Fruit fly (Drosophila melanogaster) whole organism, embryonic: ENCODE measurements around the gene rngo.

Experiments
- B-H2 ChIP-seq: fragments of 200-800 bp; sonication (Bioruptor generic); optimal IDR thresholded peaks from 2 replicates; lab custom pipeline; 2018; ENCODE audit warnings: missing biosample characterization, mild to moderate bottlenecking, missing genetic modification characterization
- BEAF-32 ChIP-seq: fragments of 200-800 bp; sonication (Bioruptor generic); optimal IDR thresholded peaks from 3 replicates; lab custom pipeline; 2017; ENCODE audit warnings: missing biosample characterization, missing genetic modification characterization, mild to moderate bottlenecking, moderate library complexity, missing genetic modification reagents
- CG10147 ChIP-seq: fragments of 200-800 bp; sonication (Bioruptor generic); optimal IDR thresholded peaks from 2 replicates; lab custom pipeline; 2019; ENCODE audit warnings: missing biosample characterization, mild to moderate bottlenecking, missing genetic modification characterization, moderate library complexity
- CG10274 ChIP-seq: fragments of 200-800 bp; sonication (Bioruptor generic); optimal IDR thresholded peaks from 3 replicates; lab custom pipeline; 2017; ENCODE audit warnings: missing biosample characterization, mild to moderate bottlenecking, missing genetic modification characterization
- CG11560 ChIP-seq: fragments of 200-800 bp; sonication (Bioruptor generic); IDR thresholded peaks from 3 replicates; pipeline ENCODE4 v1.3.6; 2022; ENCODE audit warnings: missing biosample characterization, missing genetic modification characterization
- CG14667 ChIP-seq: fragments of 200-800 bp; sonication (Bioruptor generic); IDR thresholded peaks from 2 replicates; pipeline ENCODE4 v1.3.6; 2022; ENCODE audit warnings: missing biosample characterization, missing genetic modification characterization
- CG1602 ChIP-seq: fragments of 200-800 bp; sonication (Bioruptor generic); optimal IDR thresholded peaks from 3 replicates; lab custom pipeline; 2016; ENCODE audit warnings: missing biosample characterization, missing genetic modification characterization
- CG17612 ChIP-seq: fragments of 200-800 bp; sonication (Bioruptor generic); IDR thresholded peaks from 2 replicates; pipeline ENCODE4 v1.3.6; 2022; ENCODE audit warnings: missing biosample characterization, missing genetic modification characterization
- CG30403 ChIP-seq: fragments of 200-800 bp; sonication (Bioruptor generic); optimal IDR thresholded peaks from 3 replicates; lab custom pipeline; 2016; ENCODE audit warnings: missing biosample characterization, missing genetic modification characterization
- CG3281 ChIP-seq: fragments of 200-800 bp; sonication (Bioruptor generic); optimal IDR thresholded peaks from 3 replicates; lab custom pipeline; 2017; ENCODE audit warnings: missing biosample characterization, mild to moderate bottlenecking, missing genetic modification characterization
- CG34376 ChIP-seq: fragments of 200-800 bp; sonication (Bioruptor generic); optimal IDR thresholded peaks from 2 replicates; lab custom pipeline; 2018; ENCODE audit warnings: missing biosample characterization, mild to moderate bottlenecking, missing genetic modification characterization
- CG5245 ChIP-seq: fragments of 200-800 bp; sonication (Bioruptor generic); optimal IDR thresholded peaks from 3 replicates; lab custom pipeline; 2016; ENCODE audit warnings: missing biosample characterization, missing genetic modification characterization
- CG6272 ChIP-seq: fragments of 200-800 bp; sonication (Bioruptor generic); IDR thresholded peaks from 2 replicates; pipeline ENCODE4 v1.3.6; 2022; ENCODE audit warnings: missing biosample characterization, missing genetic modification characterization
- CG6765 ChIP-seq: fragments of 200-800 bp; sonication (Bioruptor generic); optimal IDR thresholded peaks from 3 replicates; lab custom pipeline; 2017; ENCODE audit warnings: missing biosample characterization, mild to moderate bottlenecking, missing genetic modification characterization
- CG7786 ChIP-seq: fragments of 200-800 bp; sonication (Bioruptor generic); optimal IDR thresholded peaks from 2 replicates; lab custom pipeline; 2016; ENCODE audit warnings: missing biosample characterization, missing genetic modification characterization
- CG9215 ChIP-seq: fragments of 200-800 bp; sonication (Bioruptor generic); IDR thresholded peaks from 2 replicates; pipeline ENCODE4 v1.3.6; 2022; ENCODE audit warnings: missing biosample characterization, missing genetic modification characterization
- Dad ChIP-seq: fragments of 200-800 bp; sonication (Bioruptor generic); optimal IDR thresholded peaks from 3 replicates; lab custom pipeline; 2016; ENCODE audit warnings: missing biosample characterization, missing genetic modification characterization
- Drgx ChIP-seq: fragments of 200-800 bp; sonication (Bioruptor generic); IDR thresholded peaks from 2 replicates; pipeline ENCODE4 v1.3.6; 2022; ENCODE audit warnings: missing biosample characterization, missing genetic modification characterization
- Fer1 ChIP-seq: fragments of 200-800 bp; sonication (Bioruptor generic); optimal IDR thresholded peaks from 2 replicates; lab custom pipeline; 2017; ENCODE audit warnings: missing biosample characterization, mild to moderate bottlenecking, missing genetic modification characterization
- GATAe ChIP-seq: fragments of 200-800 bp; sonication (Bioruptor generic); conservative IDR thresholded peaks from 2 replicates; pipeline ENCODE4 v1.3.6; 2022; ENCODE audit warnings: missing biosample characterization, missing genetic modification characterization
- Lhr ChIP-seq: fragments of 200-800 bp; sonication (Bioruptor generic); optimal IDR thresholded peaks from 3 replicates; lab custom pipeline; 2017; ENCODE audit warnings: mild to moderate bottlenecking, missing biosample characterization, missing genetic modification reagents, missing genetic modification characterization
- MBD-R2 ChIP-seq: fragments of 200-800 bp; sonication (Bioruptor generic); IDR thresholded peaks from 2 replicates; pipeline ENCODE4 v1.3.6; 2022; ENCODE audit warnings: missing biosample characterization, missing genetic modification characterization
- Med ChIP-seq: fragments of 200-800 bp; sonication (Bioruptor generic); peaks from one replicate; lab custom pipeline; 2016; ENCODE audit warnings: missing biosample characterization, missing genetic modification characterization, mild to moderate bottlenecking, inconsistent platforms, moderate library complexity
- Sin3A ChIP-seq: fragments of >200 bp; optimal IDR thresholded peaks from 2 replicates; lab custom pipeline; 2018
- Six4 ChIP-seq: fragments of 200-800 bp; sonication (Bioruptor generic); optimal IDR thresholded peaks from 2 replicates; lab custom pipeline; 2016; ENCODE audit warnings: missing biosample characterization, missing genetic modification characterization
- Sry-δ ChIP-seq: fragments of 200-800 bp; sonication (Bioruptor generic); optimal IDR thresholded peaks from 2 replicates; lab custom pipeline; 2016; ENCODE audit warnings: missing biosample characterization, missing genetic modification characterization
- ab ChIP-seq: fragments of 200-800 bp; sonication (Bioruptor generic); optimal IDR thresholded peaks from 2 replicates; lab custom pipeline; 2016; ENCODE audit warnings: missing biosample characterization, missing genetic modification characterization
- ap ChIP-seq: fragments of 200-800 bp; sonication (Bioruptor generic); IDR thresholded peaks from 2 replicates; pipeline ENCODE4 v1.3.6; 2022; ENCODE audit warnings: missing biosample characterization, missing genetic modification characterization
- bbx ChIP-seq: fragments of 200-800 bp; sonication (Bioruptor generic); IDR thresholded peaks from 2 replicates; pipeline ENCODE4 v1.3.6; 2022; ENCODE audit warnings: missing biosample characterization, missing genetic modification characterization; ENCODE audit not compliant: partially characterized antibody
- br ChIP-seq: fragments of >200 bp; optimal IDR thresholded peaks from 2 replicates; lab custom pipeline; 2017
- cato ChIP-seq: fragments of 200-800 bp; sonication (Bioruptor generic); optimal IDR thresholded peaks from 2 replicates; lab custom pipeline; 2016; ENCODE audit warnings: missing biosample characterization, missing genetic modification characterization, borderline replicate concordance
- dan ChIP-seq: fragments of 200-800 bp; sonication (Bioruptor generic); IDR thresholded peaks from 2 replicates; pipeline ENCODE4 v1.3.6; 2022; ENCODE audit warnings: missing biosample characterization, missing genetic modification characterization
- esg ChIP-seq: fragments of 200-800 bp; sonication (Bioruptor generic); conservative IDR thresholded peaks from 2 replicates; pipeline ENCODE4 v1.3.6; 2022; ENCODE audit warnings: missing biosample characterization, missing genetic modification characterization
- exex ChIP-seq: fragments of 200-800 bp; sonication (Bioruptor generic); optimal IDR thresholded peaks from 4 replicates; lab custom pipeline; 2018; ENCODE audit warnings: missing biosample characterization, mild to moderate bottlenecking, missing genetic modification characterization, moderate library complexity
- fd64A ChIP-seq: fragments of 200-800 bp; sonication (Bioruptor generic); optimal IDR thresholded peaks from 3 replicates; lab custom pipeline; 2018; ENCODE audit warnings: missing biosample characterization, mild to moderate bottlenecking, missing genetic modification characterization
- fru ChIP-seq: fragments of >200 bp; optimal IDR thresholded peaks from 2 replicates; lab custom pipeline; 2017
- gem ChIP-seq: fragments of 200-800 bp; sonication (Bioruptor generic); optimal IDR thresholded peaks from 2 replicates; lab custom pipeline; 2019; ENCODE audit warnings: missing biosample characterization, mild to moderate bottlenecking, missing genetic modification characterization, moderate library complexity
- grau ChIP-seq: fragments of 200-800 bp; optimal IDR thresholded peaks from 3 replicates; lab custom pipeline; 2019; ENCODE audit warnings: missing biosample characterization, mild to moderate bottlenecking, missing genetic modification characterization, moderate library complexity
- hbn ChIP-seq: fragments of 200-800 bp; sonication (Bioruptor generic); IDR thresholded peaks from 2 replicates; pipeline ENCODE4 v1.3.6; 2022; ENCODE audit warnings: missing biosample characterization, missing genetic modification characterization; ENCODE audit not compliant: partially characterized antibody
- klu ChIP-seq: fragments of 200-800 bp; sonication (Bioruptor generic); IDR thresholded peaks from 2 replicates; pipeline ENCODE4 v1.3.6; 2022; ENCODE audit warnings: missing biosample characterization, missing genetic modification characterization
- knrl ChIP-seq: fragments of 200-800 bp; sonication (Bioruptor generic); IDR thresholded peaks from 3 replicates; pipeline ENCODE4 v1.3.6; 2022; ENCODE audit warnings: missing biosample characterization, missing genetic modification characterization; ENCODE audit not compliant: partially characterized antibody
- lab ChIP-seq: fragments of 200-800 bp; sonication (Bioruptor generic); optimal IDR thresholded peaks from 3 replicates; lab custom pipeline; 2017; ENCODE audit warnings: missing biosample characterization, missing genetic modification characterization, mild to moderate bottlenecking, moderate library complexity, missing genetic modification reagents
- nom ChIP-seq: fragments of 200-800 bp; sonication (Bioruptor generic); optimal IDR thresholded peaks from 2 replicates; lab custom pipeline; 2017; ENCODE audit warnings: missing biosample characterization, missing genetic modification characterization, mild to moderate bottlenecking, moderate library complexity, missing genetic modification reagents
- sob ChIP-seq: fragments of 200-800 bp; sonication (Bioruptor generic); IDR thresholded peaks from 2 replicates; pipeline ENCODE4 v1.3.6; 2022; ENCODE audit warnings: missing biosample characterization, missing genetic modification characterization
- sug ChIP-seq: fragments of 200-800 bp; optimal IDR thresholded peaks from 2 replicates; lab custom pipeline; 2019; ENCODE audit warnings: missing biosample characterization, mild to moderate bottlenecking, missing genetic modification characterization, moderate library complexity
- tin ChIP-seq: fragments of 200-800 bp; sonication (Bioruptor generic); optimal IDR thresholded peaks from 3 replicates; lab custom pipeline; 2016; ENCODE audit warnings: missing biosample characterization, missing genetic modification characterization
- trem ChIP-seq: fragments of 200-800 bp; optimal IDR thresholded peaks from 3 replicates; lab custom pipeline; 2019; ENCODE audit warnings: missing biosample characterization, mild to moderate bottlenecking, missing genetic modification characterization, moderate library complexity
- zen2 ChIP-seq: fragments of 200-800 bp; sonication (Bioruptor generic); IDR thresholded peaks from 3 replicates; pipeline ENCODE4 v1.3.6; 2022; ENCODE audit warnings: missing biosample characterization, missing genetic modification characterization; ENCODE audit not compliant: partially characterized antibody

rngo gene

DNA sequence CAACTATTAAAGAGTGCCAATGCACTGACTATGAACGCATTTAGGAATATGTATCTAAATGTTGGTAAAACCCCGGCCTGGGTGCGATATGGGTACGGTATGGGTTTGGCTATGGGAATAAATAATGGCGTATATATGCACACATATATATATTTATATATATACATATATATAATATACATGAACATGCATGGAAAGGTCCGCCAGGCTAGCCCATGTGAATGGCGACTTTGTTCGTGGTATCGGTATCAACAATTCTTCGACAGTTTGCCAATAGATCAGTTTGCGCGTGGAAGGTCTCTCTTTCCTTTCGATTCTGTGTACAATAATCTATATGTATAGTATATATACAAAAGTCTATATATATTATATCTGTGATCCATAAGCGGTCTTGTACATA, 36.0 kb upstream of the rngo start, which contains the start of gene CG4301:
CG4301 (plus strand) TSS at position 301 of the 400 bp plus-strand sequence.
- TF ChIP-seq B-H2 (no peak), CG14667 (GFP tag; lab: Robert Waterston, UW) (no peak), ab (no peak), fru (no peak), br (no peak), MBD-R2 (GFP tag; lab: Robert Waterston, UW) (no peak), trem (tag; lab: Kevin White, UChicago) (no peak), tin (GFP tag; lab: Kevin White, UChicago) (no peak), CG10274 (no peak), bbx (GFP tag; lab: Robert Waterston, UW) (no peak), cato (GFP tag; lab: Kevin White, UChicago) (no peak), Dad (GFP tag; lab: Kevin White, UChicago) (no peak), Fer1 (GFP tag; lab: Kevin White, UChicago) (no peak)

DNA sequence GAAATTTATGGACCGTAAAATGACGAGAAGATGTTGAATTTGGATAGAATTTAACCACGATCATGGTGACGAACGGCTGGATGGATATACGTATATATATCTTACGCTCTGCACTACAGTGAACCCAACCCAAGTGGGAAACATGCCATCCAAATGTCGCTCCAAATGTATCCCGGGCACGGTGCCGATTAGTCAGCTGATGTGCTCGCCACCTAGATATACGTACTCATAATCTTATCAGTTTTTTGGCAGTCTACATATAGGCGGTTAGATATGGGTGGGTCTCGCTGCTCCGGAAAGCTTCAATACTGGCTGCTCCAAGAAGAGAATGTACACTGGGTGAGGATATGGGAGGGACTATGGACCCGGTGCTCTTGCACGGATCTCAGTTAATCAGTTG, 35.1 kb upstream of the rngo start:
- TF ChIP-seq grau (tag; lab: Kevin White, UChicago) = peak; percentile 69
- TF ChIP-seq CG6765 (GFP tag; lab: Kevin White, UChicago) = no peak
- TF ChIP-seq CG10147 = no peak
- TF ChIP-seq CG34376 = peak; percentile 51
- TF ChIP-seq fd64A (GFP tag; lab: Kevin White, UChicago) = no peak
- peak; percentile 28 for TF ChIP-seq exex
- TF ChIP-seq GATAe (GFP tag; lab: Robert Waterston, UW) = peak; percentile 56
- peak; percentile 6 for TF ChIP-seq sug
- TF ChIP-seq lab = peak; percentile 20
- TF ChIP-seq, all 482 proteins: peak for 6

DNA sequence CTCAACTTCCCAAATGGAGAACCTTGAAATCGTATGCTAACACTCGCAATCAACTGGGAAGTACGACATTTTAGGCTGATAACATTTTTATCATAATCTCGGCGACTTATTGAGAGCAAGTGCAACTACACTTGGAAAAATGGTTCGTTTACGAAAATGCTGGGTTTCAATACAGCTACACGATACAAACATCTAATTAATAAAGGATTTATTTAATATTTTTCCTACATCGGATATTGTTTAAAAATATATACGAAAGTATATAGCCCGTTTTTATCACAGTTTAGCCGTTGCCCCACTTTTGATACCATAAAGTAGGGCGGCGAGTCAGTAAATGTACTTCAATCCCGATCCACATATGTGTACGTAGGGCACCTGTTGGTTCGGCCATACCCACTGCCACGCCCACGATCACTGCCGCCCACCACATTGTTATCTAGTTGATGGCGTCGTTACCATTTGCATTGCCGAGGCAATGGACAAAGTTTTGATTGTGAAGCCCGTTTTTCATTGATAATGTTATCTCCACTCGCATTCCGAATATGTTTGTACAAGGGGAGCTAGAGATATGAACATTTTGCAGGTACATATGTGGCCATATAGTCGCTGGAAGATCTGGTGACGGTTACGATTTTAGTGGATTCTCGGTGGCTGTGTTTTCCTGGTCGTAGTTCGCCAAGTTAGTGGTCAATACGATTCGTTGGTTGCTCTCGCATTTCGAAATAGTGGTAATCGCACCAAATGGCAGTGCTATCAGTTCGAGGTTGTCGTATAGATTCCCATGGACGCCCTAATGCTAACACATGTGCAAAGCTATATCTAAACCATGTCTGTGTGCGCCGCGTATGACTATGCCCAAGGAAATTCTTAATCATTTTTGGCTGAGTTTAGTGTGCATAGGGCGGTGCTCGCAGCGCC, 26.5 kb upstream of the rngo start, which contains the start of gene Traf-like:
Traf-like (plus strand) TSS at position 596 of the 918 bp plus-strand sequence.
- peak; percentile 5 for TF ChIP-seq CG10274
- TF ChIP-seq ab = no peak
- TF ChIP-seq hbn (GFP tag; lab: Robert Waterston, UW) = no peak
- TF ChIP-seq gem (tag; lab: Kevin White, UChicago) = no peak
- no peak for TF ChIP-seq nom
- no peak for TF ChIP-seq BEAF-32 (GFP tag; lab: Kevin White, UChicago)
- TF ChIP-seq dan (GFP tag; lab: Robert Waterston, UW) = no peak
- TF ChIP-seq CG11560 (tag; lab: Robert Waterston, UW) = no peak
- TF ChIP-seq sob (GFP tag; lab: Robert Waterston, UW) = no peak
- no peak for TF ChIP-seq Lhr (GFP tag; lab: Kevin White, UChicago)
- no peak for TF ChIP-seq CG3281 (GFP tag; lab: Kevin White, UChicago)
- TF ChIP-seq esg (GFP tag; lab: Robert Waterston, UW) = 0 out of 2 replicates have a peak, but pooled peaks have one; percentile 19
- no peak for TF ChIP-seq ap
- no peak for TF ChIP-seq knrl
- TF ChIP-seq CG9215 (GFP tag; lab: Robert Waterston, UW) = no peak
- peak; percentile 67 for TF ChIP-seq CG34376
- no peak for TF ChIP-seq Drgx (GFP tag; lab: Robert Waterston, UW)
- TF ChIP-seq CG5245 (GFP tag; lab: Kevin White, UChicago) = no peak
- TF ChIP-seq Med = peak; percentile 79
- TF ChIP-seq zen2 (GFP tag; lab: Robert Waterston, UW) = no peak
- peak; percentile 5 for TF ChIP-seq CG30403
- no peak for TF ChIP-seq CG17612 (GFP tag; lab: Robert Waterston, UW)
- no peak for TF ChIP-seq CG1602 (GFP tag; lab: Kevin White, UChicago)
- no peak for TF ChIP-seq Sry-δ (GFP tag; lab: Kevin White, UChicago)
- no peak for TF ChIP-seq Sin3A (lab: Kevin White, UChicago)
- TF ChIP-seq CG7786 (GFP tag; lab: Kevin White, UChicago) = no peak
- no peak for TF ChIP-seq Six4 (GFP tag; lab: Kevin White, UChicago)
- no peak for TF ChIP-seq klu (GFP tag; lab: Robert Waterston, UW)
- TF ChIP-seq CG6272 (GFP tag; lab: Robert Waterston, UW) = no peak
- TF ChIP-seq Fer1 (GFP tag; lab: Kevin White, UChicago) = no peak
